Fruit fly (Drosophila melanogaster) whole organism, adult: ENCODE results near the gene HipHop.

Experiments
- CG11617 ChIP-seq: fragments of 200-800 bp; sonication (Bioruptor generic); optimal IDR thresholded peaks from 2 replicates; lab custom pipeline; 2017; ENCODE audit warnings: mild to moderate bottlenecking, missing biosample characterization, missing genetic modification reagents, missing genetic modification characterization
- CG12768 ChIP-seq: fragments of 200-800 bp; sonication (Bioruptor generic); optimal IDR thresholded peaks from 2 replicates; lab custom pipeline; 2017; ENCODE audit warnings: missing biosample characterization, missing genetic modification characterization, mild to moderate bottlenecking, moderate library complexity, missing genetic modification reagents
- CG14711 ChIP-seq: fragments of 200-800 bp; sonication (Bioruptor generic); optimal IDR thresholded peaks from 2 replicates; lab custom pipeline; 2018; ENCODE audit warnings: missing biosample characterization, mild to moderate bottlenecking, missing genetic modification characterization, moderate library complexity
- CG1620 ChIP-seq: fragments of 200-800 bp; sonication (Bioruptor generic); optimal IDR thresholded peaks from 2 replicates; lab custom pipeline; 2016; ENCODE audit warnings: missing biosample characterization, missing genetic modification characterization
- CG33017 ChIP-seq: fragments of 200-800 bp; sonication (Bioruptor generic); optimal IDR thresholded peaks from 2 replicates; lab custom pipeline; 2018; ENCODE audit warnings: missing biosample characterization, mild to moderate bottlenecking, missing genetic modification characterization, moderate library complexity
- CG5204 ChIP-seq: fragments of 200-800 bp; sonication (Bioruptor generic); optimal IDR thresholded peaks from 2 replicates; lab custom pipeline; 2016; ENCODE audit warnings: missing biosample characterization, missing genetic modification characterization
- CG7045 ChIP-seq: fragments of 200-800 bp; sonication (Bioruptor generic); optimal IDR thresholded peaks from 2 replicates; lab custom pipeline; 2017; ENCODE audit warnings: missing biosample characterization, mild to moderate bottlenecking, missing genetic modification characterization
- CG7101 ChIP-seq: fragments of 200-800 bp; sonication (Bioruptor generic); optimal IDR thresholded peaks from 2 replicates; lab custom pipeline; 2018; ENCODE audit warnings: missing biosample characterization, mild to moderate bottlenecking, missing genetic modification characterization, moderate library complexity
- Clk ChIP-seq: fragments of 200-800 bp; sonication (Bioruptor generic); optimal IDR thresholded peaks from 2 replicates; lab custom pipeline; 2017; ENCODE audit warnings: missing biosample characterization, missing genetic modification characterization
- Crg-1 ChIP-seq: fragments of 200-800 bp; sonication (Bioruptor generic); optimal IDR thresholded peaks from 2 replicates; lab custom pipeline; 2016; ENCODE audit warnings: missing biosample characterization, missing genetic modification characterization
- Hr96 ChIP-seq: fragments of 200-800 bp; sonication (Bioruptor generic); optimal IDR thresholded peaks from 2 replicates; lab custom pipeline; 2016; ENCODE audit warnings: missing biosample characterization, missing genetic modification characterization
- Mnt ChIP-seq: fragments of 200-800 bp; sonication (Bioruptor generic); optimal IDR thresholded peaks from 2 replicates; lab custom pipeline; 2016; ENCODE audit warnings: missing biosample characterization, mild to moderate bottlenecking, missing genetic modification characterization
- bab1 ChIP-seq: fragments of 200-800 bp; sonication (Bioruptor generic); optimal IDR thresholded peaks from 3 replicates; lab custom pipeline; 2019; ENCODE audit warnings: missing biosample characterization, mild to moderate bottlenecking, missing genetic modification characterization, moderate library complexity
- cic ChIP-seq: fragments of 200-800 bp; sonication (Bioruptor generic); optimal IDR thresholded peaks from 2 replicates; lab custom pipeline; 2017; ENCODE audit warnings: missing biosample characterization, mild to moderate bottlenecking, missing genetic modification characterization, moderate library complexity
- cnc ChIP-seq, 2 experiments: fragments of >200 bp; optimal IDR thresholded peaks; 2 replicates each; lab custom pipeline; 2017
- kay ChIP-seq: fragments of 200-800 bp; sonication (Bioruptor generic); peaks from one replicate; lab custom pipeline; 2016; ENCODE audit warnings: missing biosample characterization, missing genetic modification characterization, borderline replicate concordance
- ovo ChIP-seq: fragments of 200-800 bp; sonication (Bioruptor generic); optimal IDR thresholded peaks from 2 replicates; lab custom pipeline; 2016; ENCODE audit warnings: missing biosample characterization, missing genetic modification characterization
- pad ChIP-seq: fragments of 200-800 bp; sonication (Bioruptor generic); optimal IDR thresholded peaks from 3 replicates; lab custom pipeline; 2017; ENCODE audit warnings: missing biosample characterization, missing genetic modification characterization, mild to moderate bottlenecking, moderate library complexity, missing genetic modification reagents
- tj ChIP-seq: fragments of 200-800 bp; sonication (Bioruptor generic); optimal IDR thresholded peaks from 3 replicates; lab custom pipeline; 2017; ENCODE audit warnings: missing biosample characterization, mild to moderate bottlenecking, missing genetic modification characterization, moderate library complexity
- toe ChIP-seq: fragments of 200-800 bp; sonication (Bioruptor generic); optimal IDR thresholded peaks from 2 replicates; lab custom pipeline; 2016; ENCODE audit warnings: missing biosample characterization, missing genetic modification characterization

HipHop gene

dm6 chr3L:18828318-18828717 lies 7.3 kb downstream of the HipHop start:
- TF ChIP-seq cnc (optimal IDR thresholded peaks at IDR 0.05; lab: Kevin White, UChicago) (no peak), cic (peak; percentile 10), CG14711 (tag; lab: Kevin White, UChicago) (peak; percentile 23), kay (peak; percentile 47), ovo (GFP tag; lab: Kevin White, UChicago) (no peak), CG1620 (peak; percentile 13), bab1 (GFP tag; lab: Kevin White, UChicago) (peak; percentile 57)

- TF ChIP-seq CG12768 (GFP tag; lab: Kevin White, UChicago) (peak; percentile 48), Crg-1 (GFP tag; lab: Kevin White, UChicago) (no peak), Hr96 (GFP tag; lab: Kevin White, UChicago) (no peak), toe (GFP tag; lab: Kevin White, UChicago) (no peak), cic (peak; percentile 45), kay (peak; percentile 72), CG7045 (GFP tag; lab: Kevin White, UChicago) (no peak), CG1620 (no peak), CG33017 (tag; lab: Kevin White, UChicago) (no peak), pad (GFP tag; lab: Kevin White, UChicago) (no peak), Mnt (GFP tag; lab: Kevin White, UChicago) (no peak), CG14711 (tag; lab: Kevin White, UChicago) (no peak), CG5204 (GFP tag; lab: Kevin White, UChicago) (no peak), cnc (optimal IDR thresholded peaks at IDR 0.05; lab: Kevin White, UChicago) (no peak)
These were observed 11.2 kb downstream of the HipHop start for dm6 chr3L:18832195-18832594.

dm6 chr3L:18832708-18833107 lies 11.7 kb downstream of the HipHop start:
- TF ChIP-seq toe (GFP tag; lab: Kevin White, UChicago) (no peak), Mnt (GFP tag; lab: Kevin White, UChicago) (no peak), bab1 (GFP tag; lab: Kevin White, UChicago) (no peak)

DNA sequence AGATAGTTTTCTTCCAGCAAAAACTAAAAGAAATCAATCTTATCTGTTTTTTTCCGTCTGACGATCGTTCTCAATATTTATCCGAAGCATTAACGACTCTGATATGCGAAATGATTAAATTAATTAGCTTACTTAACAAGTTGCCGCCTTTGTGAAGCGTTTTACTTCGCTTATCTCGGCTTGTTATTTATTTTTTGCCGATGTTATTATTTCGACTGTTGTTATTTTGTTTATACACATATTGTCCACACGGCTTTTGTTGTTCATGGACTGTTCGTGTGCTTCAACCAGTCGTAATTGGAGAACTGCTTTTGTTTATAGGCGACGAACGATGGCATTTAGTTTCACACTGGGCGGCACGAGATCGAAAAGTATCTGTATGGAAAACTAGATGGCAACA lies 12.3 kb downstream of the HipHop start:
- TF ChIP-seq CG7101 (tag; lab: Kevin White, UChicago) (peak; percentile 4), tj (GFP tag; lab: Kevin White, UChicago) (peak; percentile 74), CG14711 (tag; lab: Kevin White, UChicago) (no peak)

DNA sequence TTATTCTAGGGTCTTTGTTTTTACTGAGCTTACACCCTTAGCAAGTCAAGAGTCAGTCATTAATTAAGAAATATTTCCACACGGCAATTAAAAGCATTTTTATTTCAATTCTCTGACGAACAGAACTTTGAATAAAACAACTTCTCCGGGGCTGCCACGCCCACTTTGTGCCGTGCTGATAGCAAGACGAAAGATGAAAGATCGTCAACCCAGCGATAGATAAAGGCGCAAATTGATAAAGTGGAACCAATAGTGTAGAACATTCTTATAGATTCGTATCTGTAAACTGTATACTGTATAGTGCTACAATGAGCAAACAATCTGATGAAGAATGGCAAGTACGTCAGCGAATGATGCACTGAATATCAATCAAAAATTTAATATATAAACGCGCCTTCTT lies 14.0 kb downstream of the HipHop start:
- TF ChIP-seq Mnt (GFP tag; lab: Kevin White, UChicago) (no peak), bab1 (GFP tag; lab: Kevin White, UChicago) (no peak), CG7101 (tag; lab: Kevin White, UChicago) (no peak), CG33017 (tag; lab: Kevin White, UChicago) (no peak), kay (no peak), CG11617 (no peak), CG1620 (no peak), CG5204 (GFP tag; lab: Kevin White, UChicago) (no peak), cic (no peak), toe (GFP tag; lab: Kevin White, UChicago) (no peak), cnc (optimal IDR thresholded peaks at IDR 0.05; lab: Kevin White, UChicago) (no peak), pad (GFP tag; lab: Kevin White, UChicago) (no peak), ovo (GFP tag; lab: Kevin White, UChicago) (no peak), Clk (GFP tag; lab: Kevin White, UChicago) (no peak)

dm6 chr3L:18836658-18837057 lies 15.7 kb downstream of the HipHop start:
- TF ChIP-seq bab1 (GFP tag; lab: Kevin White, UChicago) (no peak), CG12768 (GFP tag; lab: Kevin White, UChicago) (peak; percentile 35), cic (peak; percentile 70), CG33017 (tag; lab: Kevin White, UChicago) (peak; percentile 44)

dm6 chr3L:18837707-18838244 lies 16.8 kb downstream of the HipHop start:
- TF ChIP-seq CG1620 (peak; percentile 26), kay (peak; percentile 58), CG5204 (GFP tag; lab: Kevin White, UChicago) (no peak), ovo (GFP tag; lab: Kevin White, UChicago) (peak; percentile 31)

- TF ChIP-seq CG1620: no peak
- peak; percentile 39 for TF ChIP-seq pad (GFP tag; lab: Kevin White, UChicago)
These were observed 19.0 kb downstream of the HipHop start for dm6 chr3L:18839996-18840369.
